Worm (Caenorhabditis elegans) whole organism, L3 larva: ENCODE measurements around the gene C18A11.2.

Experiments
- R02D3.7 ChIP-seq: fragments of 150-350 bp; optimal IDR thresholded peaks from 2 replicates; lab custom pipeline; 2014; ENCODE audit warnings: missing biosample characterization, missing genetic modification characterization
- aly-2 ChIP-seq: fragments of 150-350 bp; optimal IDR thresholded peaks from 2 replicates; lab custom pipeline; 2014; ENCODE audit warnings: missing biosample characterization, missing genetic modification characterization
- ama-1 ChIP-seq: fragments of 150-350 bp; optimal IDR thresholded peaks from 2 replicates; lab custom pipeline; 2018
- elt-2 ChIP-seq: sonication (generic microtip); optimal IDR thresholded peaks from 2 replicates; lab custom pipeline; 2016; ENCODE audit warnings: missing genetic modification reagents, mild to moderate bottlenecking, missing genetic modification characterization, missing compliant biosample characterization
- fkh-10 ChIP-seq: sonication (generic microtip); optimal IDR thresholded peaks from 2 replicates; lab custom pipeline; 2017; ENCODE audit warnings: missing biosample characterization, missing genetic modification reagents, missing genetic modification characterization
- lsy-12 ChIP-seq: sonication (generic microtip); optimal IDR thresholded peaks from 2 replicates; lab custom pipeline; 2016; ENCODE audit warnings: mild to moderate bottlenecking, missing genetic modification characterization, missing compliant biosample characterization
- nhr-11 ChIP-seq: fragments of 150-350 bp; optimal IDR thresholded peaks from 2 replicates; lab custom pipeline; 2014; ENCODE audit warnings: missing biosample characterization, missing genetic modification characterization
- nhr-12 ChIP-seq: fragments of 150-350 bp; optimal IDR thresholded peaks from 2 replicates; lab custom pipeline; 2014; ENCODE audit warnings: missing biosample characterization, missing genetic modification characterization
- nhr-28 ChIP-seq: fragments of 150-350 bp; optimal IDR thresholded peaks from 2 replicates; lab custom pipeline; 2014; ENCODE audit warnings: missing biosample characterization, missing genetic modification characterization
- nhr-43 ChIP-seq: sonication (generic microtip); optimal IDR thresholded peaks from 2 replicates; lab custom pipeline; 2016; ENCODE audit warnings: mild to moderate bottlenecking, missing genetic modification characterization, missing compliant biosample characterization; ENCODE audit not compliant: poor library complexity, severe bottlenecking
- sea-2 ChIP-seq: fragments of 150-350 bp; sonication (generic microtip); optimal IDR thresholded peaks from 4 replicates; lab custom pipeline; 2014; ENCODE audit warnings: missing biosample characterization, missing genetic modification reagents, missing genetic modification characterization
- skn-1 ChIP-seq: fragments of 150-350 bp; optimal IDR thresholded peaks from 2 replicates; lab custom pipeline; 2014; ENCODE audit warnings: missing biosample characterization, missing genetic modification characterization
- tbx-2 ChIP-seq: sonication (generic microtip); optimal IDR thresholded peaks from 2 replicates; lab custom pipeline; 2016; ENCODE audit warnings: mild to moderate bottlenecking, missing genetic modification characterization, missing compliant biosample characterization
- ztf-11 ChIP-seq: fragments of 150-350 bp; optimal IDR thresholded peaks from 2 replicates; lab custom pipeline; 2014; ENCODE audit warnings: missing biosample characterization, missing genetic modification characterization

DNA sequence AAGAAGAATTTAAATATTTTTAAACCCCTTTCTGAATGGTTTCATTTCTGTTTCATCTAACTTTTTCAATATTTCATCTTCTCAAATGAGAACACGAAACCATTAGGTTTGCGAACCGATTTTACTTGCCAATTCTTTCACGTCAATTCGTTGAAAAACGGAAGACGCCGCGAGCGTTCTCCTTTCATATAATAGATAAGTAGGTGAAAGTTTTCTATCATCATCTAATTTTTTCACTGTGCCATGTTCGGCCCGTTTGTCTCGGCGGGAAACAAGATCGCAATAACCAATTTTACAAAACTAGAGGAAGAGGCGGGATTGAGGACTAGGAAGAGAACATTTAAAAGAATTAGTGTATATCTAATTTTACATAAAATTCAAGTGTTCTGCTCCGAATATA is 22.2 kb upstream of the C18A11.2 start, which contains the start of gene C18A11.4:
- no peak for TF ChIP-seq ztf-11 (tag; lab: Kevin White, UChicago)
- TF ChIP-seq ama-1 (lab: Kevin White, UChicago), result no peak
- TF ChIP-seq tbx-2 (tag; lab: Kevin White, UChicago), result no peak
- no peak for TF ChIP-seq nhr-12 (tag; lab: Kevin White, UChicago)
- no peak for TF ChIP-seq nhr-11 (tag; lab: Kevin White, UChicago)
- no peak for TF ChIP-seq nhr-28 (tag; lab: Kevin White, UChicago)
- TF ChIP-seq sea-2, result no peak
- no peak for TF ChIP-seq aly-2 (tag; lab: Kevin White, UChicago)
- TF ChIP-seq lsy-12 (tag; lab: Kevin White, UChicago), result no peak
- TF ChIP-seq R02D3.7 (tag; lab: Kevin White, UChicago), result no peak
- no peak for TF ChIP-seq elt-2 (tag; lab: Kevin White, UChicago)
- TF ChIP-seq fkh-10 (GFP tag; lab: Kevin White, UChicago), result no peak
- no peak for TF ChIP-seq skn-1 (tag; lab: Kevin White, UChicago)
- TF ChIP-seq nhr-43 (tag; lab: Kevin White, UChicago), result no peak
